Fruit fly (Drosophila melanogaster) whole organism, pupa: ENCODE data around the gene Mis12.

ENCODE experiments used
- CG10348 ChIP-seq: fragments of 200-800 bp; sonication (Bioruptor generic); IDR thresholded peaks from 2 replicates; pipeline ENCODE4 v1.3.6; 2022; ENCODE audit warnings: missing biosample characterization, missing genetic modification characterization
- CG12605 ChIP-seq: fragments of 200-800 bp; sonication (Bioruptor generic); IDR thresholded peaks from 2 replicates; pipeline ENCODE4 v1.3.6; 2022; ENCODE audit warnings: missing biosample characterization, missing genetic modification characterization
- CG4496 ChIP-seq: fragments of 200-800 bp; sonication (Bioruptor generic); IDR thresholded peaks from 3 replicates; pipeline ENCODE4 v1.3.6; 2022; ENCODE audit warnings: missing biosample characterization, missing genetic modification characterization
- Pif1B ChIP-seq: fragments of 200-800 bp; sonication (Bioruptor generic); optimal IDR thresholded peaks from 3 replicates; lab custom pipeline; 2016; ENCODE audit warnings: missing biosample characterization, missing genetic modification characterization
- Snoo ChIP-seq: fragments of 200-800 bp; sonication (Bioruptor generic); optimal IDR thresholded peaks from 3 replicates; lab custom pipeline; 2017; ENCODE audit warnings: missing biosample characterization, mild to moderate bottlenecking, missing genetic modification characterization, inconsistent platforms
- fd96Ca ChIP-seq: fragments of 200-800 bp; sonication (Bioruptor generic); IDR thresholded peaks from 3 replicates; pipeline ENCODE4 v1.3.6; 2022; ENCODE audit warnings: missing biosample characterization, missing genetic modification characterization
- rn ChIP-seq: fragments of 200-800 bp; sonication (Bioruptor generic); IDR thresholded peaks from 2 replicates; pipeline ENCODE4 v1.3.6; 2022; ENCODE audit warnings: missing biosample characterization, missing genetic modification characterization

dm6 chr3L:6995364-6995749, 26.5 kb upstream of the Mis12 start:
- TF ChIP-seq fd96Ca (GFP tag; lab: Robert Waterston, UW): no peak
- no peak for TF ChIP-seq rn (GFP tag; lab: Robert Waterston, UW)
- no peak for TF ChIP-seq CG4496 (GFP tag; lab: Robert Waterston, UW)
- TF ChIP-seq CG10348 (GFP tag; lab: Robert Waterston, UW): no peak
- TF ChIP-seq Snoo: no peak
- TF ChIP-seq Pif1B (GFP tag; lab: Kevin White, UChicago): no peak
- TF ChIP-seq CG12605 (GFP tag; lab: Robert Waterston, UW): no peak
